Worm (Caenorhabditis elegans) whole organism, L3 larva: Measurements from ENCODE around the gene R08E5.1.

Experiments
- R02D3.7 ChIP-seq: fragments of 150-350 bp; optimal IDR thresholded peaks from 2 replicates; lab custom pipeline; 2014; ENCODE audit warnings: missing biosample characterization, missing genetic modification characterization
- ZK546.5 ChIP-seq: sonication (generic microtip); optimal IDR thresholded peaks from 2 replicates; lab custom pipeline; 2017; ENCODE audit warnings: missing biosample characterization, missing genetic modification characterization
- ama-1 ChIP-seq: fragments of 150-350 bp; optimal IDR thresholded peaks from 2 replicates; lab custom pipeline; 2018
- ceh-16 ChIP-seq: sonication (generic microtip); optimal IDR thresholded peaks from 2 replicates; lab custom pipeline; 2017; ENCODE audit warnings: missing biosample characterization, missing genetic modification characterization
- ceh-28 ChIP-seq: fragments of 150-350 bp; optimal IDR thresholded peaks from 2 replicates; lab custom pipeline; 2014; ENCODE audit warnings: missing biosample characterization, missing genetic modification reagents, missing genetic modification characterization
- ceh-82 ChIP-seq: fragments of 150-350 bp; optimal IDR thresholded peaks from 2 replicates; lab custom pipeline; 2014; ENCODE audit warnings: missing biosample characterization, missing genetic modification characterization
- egl-27 ChIP-seq: sonication (generic microtip); optimal IDR thresholded peaks from 4 replicates; lab custom pipeline; 2017; ENCODE audit warnings: missing biosample characterization, missing genetic modification reagents, missing genetic modification characterization
- egl-5 ChIP-seq: fragments of 150-350 bp; optimal IDR thresholded peaks from 2 replicates; lab custom pipeline; 2017; ENCODE audit warnings: missing biosample characterization, missing genetic modification reagents, missing genetic modification characterization, inconsistent platforms
- elt-1 ChIP-seq: fragments of 150-350 bp; optimal IDR thresholded peaks from 2 replicates; lab custom pipeline; 2014; ENCODE audit warnings: missing biosample characterization, missing genetic modification characterization
- elt-2 ChIP-seq: sonication (generic microtip); optimal IDR thresholded peaks from 2 replicates; lab custom pipeline; 2016; ENCODE audit warnings: missing genetic modification reagents, mild to moderate bottlenecking, missing genetic modification characterization, missing compliant biosample characterization
- elt-3 ChIP-seq, 3 experiments: fragments of 150-350 bp in 1 of 3; sonication (generic microtip) in 2 of 3; optimal IDR thresholded peaks; 2 replicates in 2 of 3; 4 replicates in 1 of 3; lab custom pipeline; 2014 to 2017; ENCODE audit warnings: missing biosample characterization in 3 of 3, missing genetic modification characterization in 3 of 3
- fkh-2 ChIP-seq: fragments of 150-350 bp; optimal IDR thresholded peaks from 2 replicates; lab custom pipeline; 2014; ENCODE audit warnings: missing biosample characterization, missing genetic modification reagents, missing genetic modification characterization
- fos-1 ChIP-seq: fragments of 150-350 bp; optimal IDR thresholded peaks from 2 replicates; lab custom pipeline; 2014; ENCODE audit warnings: missing biosample characterization, missing genetic modification characterization
- lin-15B ChIP-seq: fragments of 150-350 bp; optimal IDR thresholded peaks from 2 replicates; lab custom pipeline; 2014; ENCODE audit warnings: missing biosample characterization, missing genetic modification characterization
- lin-39 ChIP-seq: fragments of 150-350 bp; optimal IDR thresholded peaks from 2 replicates; lab custom pipeline; 2018; ENCODE audit warnings: missing biosample characterization, missing genetic modification reagents, missing genetic modification characterization
- mdl-1 ChIP-seq: fragments of 150-350 bp; optimal IDR thresholded peaks from 2 replicates; lab custom pipeline; 2014; ENCODE audit warnings: missing biosample characterization, missing genetic modification characterization
- nfya-1 ChIP-seq: sonication (generic microtip); optimal IDR thresholded peaks from 2 replicates; lab custom pipeline; 2017; ENCODE audit warnings: missing genetic modification characterization, mild to moderate bottlenecking, missing compliant biosample characterization, antibody characterized with exemption, moderate library complexity; ENCODE audit not compliant: insufficient read depth
- nhr-11 ChIP-seq: fragments of 150-350 bp; optimal IDR thresholded peaks from 2 replicates; lab custom pipeline; 2014; ENCODE audit warnings: missing biosample characterization, missing genetic modification characterization
- nhr-12 ChIP-seq: fragments of 150-350 bp; optimal IDR thresholded peaks from 2 replicates; lab custom pipeline; 2014; ENCODE audit warnings: missing biosample characterization, missing genetic modification characterization
- nhr-23 ChIP-seq: fragments of 150-350 bp; optimal IDR thresholded peaks from 2 replicates; lab custom pipeline; 2014; ENCODE audit warnings: missing biosample characterization, missing genetic modification reagents, missing genetic modification characterization
- nhr-237 ChIP-seq: fragments of 150-350 bp; optimal IDR thresholded peaks from 2 replicates; lab custom pipeline; 2014; ENCODE audit warnings: missing biosample characterization, missing genetic modification characterization
- nhr-25 ChIP-seq: sonication (generic microtip); optimal IDR thresholded peaks from 2 replicates; lab custom pipeline; 2017; ENCODE audit warnings: missing biosample characterization, missing genetic modification characterization
- nhr-28 ChIP-seq: fragments of 150-350 bp; optimal IDR thresholded peaks from 2 replicates; lab custom pipeline; 2014; ENCODE audit warnings: missing biosample characterization, missing genetic modification characterization
- nhr-43 ChIP-seq: sonication (generic microtip); optimal IDR thresholded peaks from 2 replicates; lab custom pipeline; 2016; ENCODE audit warnings: mild to moderate bottlenecking, missing genetic modification characterization, missing compliant biosample characterization; ENCODE audit not compliant: poor library complexity, severe bottlenecking
- nhr-67 ChIP-seq: fragments of 150-350 bp; optimal IDR thresholded peaks from 2 replicates; lab custom pipeline; 2014; ENCODE audit warnings: missing biosample characterization, missing genetic modification characterization
- pha-4 ChIP-seq: fragments of 150-350 bp; optimal IDR thresholded peaks from 2 replicates; lab custom pipeline; 2014; ENCODE audit warnings: missing biosample characterization, missing genetic modification reagents, missing genetic modification characterization
- pqm-1 ChIP-seq: fragments of 150-350 bp; optimal IDR thresholded peaks from 2 replicates; lab custom pipeline; 2017; ENCODE audit warnings: missing biosample characterization, missing genetic modification characterization, inconsistent platforms
- sea-2 ChIP-seq: fragments of 150-350 bp; sonication (generic microtip); optimal IDR thresholded peaks from 4 replicates; lab custom pipeline; 2014; ENCODE audit warnings: missing biosample characterization, missing genetic modification reagents, missing genetic modification characterization
- skn-1 ChIP-seq: fragments of 150-350 bp; optimal IDR thresholded peaks from 2 replicates; lab custom pipeline; 2014; ENCODE audit warnings: missing biosample characterization, missing genetic modification characterization
- snpc-4 ChIP-seq: fragments of 150-350 bp; optimal IDR thresholded peaks from 2 replicates; lab custom pipeline; 2014; ENCODE audit warnings: missing biosample characterization, missing genetic modification characterization
- tbx-2 ChIP-seq: sonication (generic microtip); optimal IDR thresholded peaks from 2 replicates; lab custom pipeline; 2016; ENCODE audit warnings: mild to moderate bottlenecking, missing genetic modification characterization, missing compliant biosample characterization
- unc-39 ChIP-seq: sonication (generic microtip); optimal IDR thresholded peaks from 4 replicates; lab custom pipeline; 2017; ENCODE audit warnings: missing biosample characterization, missing genetic modification characterization
- zag-1 ChIP-seq: fragments of 150-350 bp; optimal IDR thresholded peaks from 2 replicates; lab custom pipeline; 2014; ENCODE audit warnings: missing biosample characterization, missing genetic modification characterization
- ztf-11 ChIP-seq: fragments of 150-350 bp; optimal IDR thresholded peaks from 2 replicates; lab custom pipeline; 2014; ENCODE audit warnings: missing biosample characterization, missing genetic modification characterization
- ztf-4 ChIP-seq: fragments of 150-350 bp; optimal IDR thresholded peaks from 2 replicates; lab custom pipeline; 2014; ENCODE audit warnings: missing biosample characterization, missing genetic modification characterization

R08E5.1 gene

ce11 chrV:3810035-3810434 is 38.7 kb upstream of the R08E5.1 start:
- TF ChIP-seq ztf-11 (tag; lab: Kevin White, UChicago) = no peak
- TF ChIP-seq elt-3 (tag; optimal IDR thresholded peaks at IDR 0.05; lab: Kevin White, UChicago) = no peak
- TF ChIP-seq tbx-2 = no peak
- TF ChIP-seq ceh-28 (tag; lab: Kevin White, UChicago) = no peak
- no peak for TF ChIP-seq skn-1 (tag; lab: Kevin White, UChicago)
- TF ChIP-seq nhr-11 (tag; lab: Kevin White, UChicago) = no peak
- no peak for TF ChIP-seq fos-1
- TF ChIP-seq ama-1 (lab: Kevin White, UChicago) = no peak
- no peak for TF ChIP-seq lin-15B (tag; lab: Kevin White, UChicago)
- TF ChIP-seq unc-39 (tag; lab: Kevin White, UChicago) = no peak
- no peak for TF ChIP-seq ztf-4
- TF ChIP-seq R02D3.7 (tag; lab: Kevin White, UChicago) = no peak

- TF ChIP-seq nhr-25 (tag; lab: Kevin White, UChicago) (no peak), elt-1 (tag; lab: Kevin White, UChicago) (no peak), ztf-4 (no peak), zag-1 (tag; lab: Kevin White, UChicago) (no peak), ceh-16 (tag; lab: Kevin White, UChicago) (no peak), nhr-23 (tag; lab: Kevin White, UChicago) (no peak), nfya-1 (tag; lab: Kevin White, UChicago) (no peak)
Measured at ce11 chrV:3808336-3808735, 37.0 kb upstream of the R08E5.1 start, which contains the start of gene srw-6. srw-6 (plus strand) TSS chrV:3808636.

- peak; percentile 52 for TF ChIP-seq nfya-1 (tag; lab: Kevin White, UChicago)
- no peak for TF ChIP-seq lin-15B (tag; lab: Kevin White, UChicago)
Measured at ce11 chrV:3807846-3808245, 36.5 kb upstream of the R08E5.1 start.

- no peak for TF ChIP-seq nhr-237 (tag; lab: Kevin White, UChicago)
- TF ChIP-seq ZK546.5 = no peak
- TF ChIP-seq nhr-67 (tag; lab: Kevin White, UChicago) = no peak
- TF ChIP-seq pha-4 (tag; lab: Kevin White, UChicago) = no peak
- TF ChIP-seq ceh-82 (tag; lab: Kevin White, UChicago) = no peak
- TF ChIP-seq nfya-1 (tag; lab: Kevin White, UChicago) = no peak
- no peak for TF ChIP-seq egl-27 (tag; lab: Kevin White, UChicago)
Measured at ce11 chrV:3805961-3806360, 34.6 kb upstream of the R08E5.1 start, which contains the start of gene srw-7. srw-7 (plus strand) TSS chrV:3806261.

ce11 chrV:3805499-3805898 is 34.2 kb upstream of the R08E5.1 start, which contains the start of gene R08F11.4:
R08F11.4 (minus strand) TSS chrV:3805527.
- no peak for TF ChIP-seq elt-2 (tag; lab: Kevin White, UChicago)
- no peak for TF ChIP-seq sea-2 (GFP tag; lab: Kevin White, UChicago)
- TF ChIP-seq nhr-43 (tag; lab: Kevin White, UChicago) = no peak
- TF ChIP-seq ceh-82 (tag; lab: Kevin White, UChicago) = no peak
- TF ChIP-seq unc-39 (tag; lab: Kevin White, UChicago) = no peak
- TF ChIP-seq fkh-2 = no peak
- TF ChIP-seq egl-5 = no peak
- TF ChIP-seq pqm-1 (tag; lab: Kevin White, UChicago) = no peak
- no peak for TF ChIP-seq ama-1 (lab: Kevin White, UChicago)
- TF ChIP-seq nhr-28 (tag; lab: Kevin White, UChicago) = no peak
- TF ChIP-seq elt-3 (tag; optimal IDR thresholded peaks at IDR 0.05; lab: Kevin White, UChicago) = no peak
- no peak for TF ChIP-seq snpc-4 (tag; lab: Kevin White, UChicago)
- no peak for TF ChIP-seq ceh-28 (tag; lab: Kevin White, UChicago)

- no peak for TF ChIP-seq unc-39 (tag; lab: Kevin White, UChicago)
- no peak for TF ChIP-seq mdl-1
- no peak for TF ChIP-seq ceh-16 (tag; lab: Kevin White, UChicago)
- TF ChIP-seq nhr-25 (tag; lab: Kevin White, UChicago) = no peak
- TF ChIP-seq pha-4 (tag; lab: Kevin White, UChicago) = no peak
- TF ChIP-seq pqm-1 (tag; lab: Kevin White, UChicago) = peak; percentile 24
- peak; percentile 20 for TF ChIP-seq lin-39 (tag; lab: Kevin White, UChicago)
- TF ChIP-seq snpc-4 (tag; lab: Kevin White, UChicago) = peak; percentile 5
- no peak for TF ChIP-seq fkh-2
- no peak for TF ChIP-seq nhr-12 (tag; lab: Kevin White, UChicago)
- TF ChIP-seq nhr-237 (tag; lab: Kevin White, UChicago) = no peak
- TF ChIP-seq elt-2 (tag; lab: Kevin White, UChicago) = peak; percentile 21
Measured at ce11 chrV:3803343-3803742, 32.0 kb upstream of the R08E5.1 start, which contains the start of gene cyp-33C8. cyp-33C8 (minus strand) TSS chrV:3803542.
